Worm (Caenorhabditis elegans) whole organism, L2 larva: ENCODE data around the gene spp-18.

Source experiments
- fos-1 ChIP-seq: fragments of 150-350 bp; optimal IDR thresholded peaks from 2 replicates; lab custom pipeline; 2014; ENCODE audit warnings: missing biosample characterization, missing genetic modification characterization
- mdl-1 ChIP-seq, 2 experiments: fragments of 150-350 bp in 1 of 2; sonication (generic microtip) in 1 of 2; optimal IDR thresholded peaks; 2 replicates each; lab custom pipeline; 2017; ENCODE audit warnings: missing biosample characterization in 2 of 2, missing genetic modification characterization in 2 of 2
- nhr-11 ChIP-seq: fragments of 150-350 bp; optimal IDR thresholded peaks from 2 replicates; lab custom pipeline; 2014; ENCODE audit warnings: missing biosample characterization, missing genetic modification characterization
- nhr-23 ChIP-seq: fragments of 150-350 bp; optimal IDR thresholded peaks from 2 replicates; lab custom pipeline; 2014; ENCODE audit warnings: missing biosample characterization, missing genetic modification reagents, missing genetic modification characterization
- nhr-237 ChIP-seq: fragments of 150-350 bp; optimal IDR thresholded peaks from 2 replicates; lab custom pipeline; 2014; ENCODE audit warnings: missing biosample characterization, missing genetic modification characterization
- peb-1 ChIP-seq: fragments of 150-350 bp; optimal IDR thresholded peaks from 2 replicates; lab custom pipeline; 2014; ENCODE audit warnings: missing biosample characterization, missing genetic modification characterization
- ztf-1 ChIP-seq: fragments of 200-800 bp; sonication (Bioruptor generic); conservative IDR thresholded peaks from 2 replicates; pipeline ENCODE4 v1.3.6; 2022; ENCODE audit warnings: missing genetic modification characterization, missing compliant biosample characterization

- TF ChIP-seq fos-1 (tag; lab: Kevin White, UChicago) = no peak
- no peak for TF ChIP-seq mdl-1 (tag; optimal IDR thresholded peaks at IDR 0.05; lab: Kevin White, UChicago)
- no peak for TF ChIP-seq ztf-1 (GFP tag; lab: Robert Waterston, UW)
- TF ChIP-seq peb-1 (tag; lab: Kevin White, UChicago) = no peak
- TF ChIP-seq nhr-237 (tag; lab: Kevin White, UChicago) = no peak
- no peak for TF ChIP-seq nhr-11 (tag; lab: Kevin White, UChicago)
- no peak for TF ChIP-seq nhr-23 (tag; lab: Kevin White, UChicago)
Measured at ce11 chrIV:9580021-9580420, 13.5 kb upstream of the spp-18 start, which contains the start of gene npr-2.
